Worm (Caenorhabditis elegans): ENCODE results near the gene Y54E2A.4.
A peak's percentile ranks its signal among the peaks of the same experiment; 100 is the strongest.

Y54E2A.4 gene

DNA sequence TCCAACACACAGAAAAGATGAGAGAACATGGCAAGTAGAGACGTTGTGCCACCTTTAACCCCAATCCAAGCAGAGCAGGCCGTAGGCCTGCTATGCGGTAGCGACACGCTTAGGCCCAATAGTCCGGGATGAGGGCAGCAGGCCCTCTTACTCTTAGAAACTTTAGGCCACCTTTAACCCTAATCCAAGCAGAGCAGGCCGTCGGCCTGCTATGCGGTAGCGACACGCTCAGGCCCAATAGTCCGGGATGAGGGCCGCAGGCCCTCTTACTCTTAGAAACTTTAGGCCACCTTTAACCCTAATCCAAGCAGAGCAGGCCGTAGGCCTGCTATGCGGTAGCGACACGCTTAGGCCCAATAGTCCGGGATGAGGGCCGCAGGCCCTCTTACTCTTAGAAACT lies 11.3 kb downstream of the Y54E2A.4 start:
- TF ChIP-seq aptf-3 (GFP tag; IDR thresholded peaks at IDR 0.05) = 0 out of 2 replicates have a peak, but pooled peaks have one; percentile 66

DNA sequence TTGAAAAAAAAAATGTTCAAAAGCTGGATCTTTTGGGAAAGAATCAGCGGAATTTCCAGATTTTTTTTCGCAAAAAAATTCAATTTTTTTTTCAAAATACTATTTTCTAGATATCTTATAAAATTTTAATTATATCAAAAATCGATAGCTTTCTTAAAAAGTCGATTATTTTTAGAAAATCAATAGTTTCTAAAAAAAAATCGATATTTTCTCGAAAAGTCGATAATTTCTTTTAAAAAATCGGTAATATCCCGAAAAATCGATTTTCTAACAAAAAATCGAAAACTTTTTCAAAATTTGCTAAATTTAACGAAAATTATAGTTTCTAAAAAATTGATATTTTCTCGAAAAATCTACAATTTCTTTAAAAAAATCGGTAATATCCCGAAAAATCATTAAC lies 14.4 kb downstream of the Y54E2A.4 start:
- TF ChIP-seq F57A8.1 (GFP tag; optimal IDR thresholded peaks at IDR 0.05) = no peak
- TF ChIP-seq snpc-4 (GFP tag; optimal IDR thresholded peaks at IDR 0.05) = no peak
- TF ChIP-seq snpc-4 (tag; optimal IDR thresholded peaks at IDR 0.05) = no peak
- no peak for TF ChIP-seq F39B2.1 (GFP tag; IDR thresholded peaks at IDR 0.05)

ce11 chrII:14771096-14771495 lies 16.7 kb downstream of the Y54E2A.4 start:
- TF ChIP-seq zfh-2 (GFP tag; conservative IDR thresholded peaks at IDR 0.05) (peak; percentile 59; the same call in 1 of the 2 replicates), ceh-91 (GFP tag; IDR thresholded peaks at IDR 0.05) (no peak)

- no peak for TF ChIP-seq mcd-1 (GFP tag; IDR thresholded peaks at IDR 0.05)
- TF ChIP-seq zfh-2 (GFP tag; conservative IDR thresholded peaks at IDR 0.05) = peak; percentile 73
Observed at ce11 chrII:14772113-14772512, 17.7 kb downstream of the Y54E2A.4 start.

DNA sequence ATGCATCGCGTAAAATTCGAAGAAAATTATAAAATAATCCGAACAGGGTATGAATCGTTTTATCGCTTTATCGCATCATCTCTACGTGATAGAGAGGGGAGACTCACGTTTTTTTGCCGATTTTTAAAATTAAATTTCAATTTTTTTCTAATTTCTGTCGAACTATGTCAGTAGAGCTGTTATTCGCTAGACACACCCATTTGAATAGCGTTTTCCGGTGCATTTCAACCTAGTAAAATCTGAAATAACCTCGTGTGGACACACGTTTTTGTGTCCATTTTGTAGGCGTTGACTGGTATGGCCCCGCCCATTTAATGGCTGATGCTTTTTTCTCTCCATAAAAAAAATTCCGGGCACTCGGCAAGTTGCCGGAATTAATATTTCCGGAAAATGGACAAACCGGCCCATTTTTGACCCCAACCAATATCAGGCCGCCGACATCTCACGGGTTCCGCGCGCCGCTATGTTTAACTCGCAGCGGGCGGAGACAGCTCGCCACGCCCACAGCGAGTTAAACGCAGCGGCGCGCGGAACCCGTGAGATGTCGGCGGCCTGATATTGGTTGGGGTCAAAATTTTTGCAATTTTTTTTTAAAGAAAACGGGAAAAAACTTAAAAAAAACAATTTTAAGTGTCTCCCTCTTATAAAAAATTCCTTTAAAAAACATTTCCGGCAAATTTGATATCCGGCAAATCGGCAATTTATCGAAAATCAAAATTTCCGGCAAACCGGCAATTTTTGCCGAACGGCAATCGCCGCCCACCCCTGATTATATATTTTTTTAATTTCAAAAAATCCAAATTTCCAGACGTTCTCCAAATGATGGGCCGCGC lies 18.8 kb downstream of the Y54E2A.4 start, which contains the start of gene Y54E2A.7:
Y54E2A.7 (minus strand) TSS at position 51 of the 833 bp plus-strand sequence.
- TF ChIP-seq snpc-4 (GFP tag; optimal IDR thresholded peaks at IDR 0.05) = no peak
- TF ChIP-seq snpc-4 (tag; optimal IDR thresholded peaks at IDR 0.05) = peak in 2 of 4 experiments; percentile 85 to 88
- TF ChIP-seq aptf-3 (GFP tag; IDR thresholded peaks at IDR 0.05) = no peak

- TF ChIP-seq F57C9.4 (tag; optimal IDR thresholded peaks at IDR 0.05) (no peak), nfyb-1 (GFP tag; IDR thresholded peaks at IDR 0.05) (no peak), ztf-26 (tag; optimal IDR thresholded peaks at IDR 0.05) (no peak), ekl-4 (GFP tag; IDR thresholded peaks at IDR 0.05) (no peak), lin-26 (GFP tag; IDR thresholded peaks at IDR 0.05) (no peak), madf-6 (GFP tag; IDR thresholded peaks at IDR 0.05) (peak; percentile 92), snpc-1.1 (tag; optimal IDR thresholded peaks at IDR 0.05; ENCODE audit: insufficient read depth) (no peak), T26A5.8 (tag; optimal IDR thresholded peaks at IDR 0.05) (no peak), lin-54 (GFP tag; optimal IDR thresholded peaks at IDR 0.05) (peak; percentile 40), xnd-1 (tag; optimal IDR thresholded peaks at IDR 0.05) (peak; percentile 90), attf-6 (GFP tag; IDR thresholded peaks at IDR 0.05) (no peak), ceh-27 (GFP tag; optimal IDR thresholded peaks at IDR 0.05) (no peak), ets-4 (GFP tag; optimal IDR thresholded peaks at IDR 0.05) (no peak), akir-1 (GFP tag; optimal IDR thresholded peaks at IDR 0.05) (no peak), dox-1 (GFP tag; IDR thresholded peaks at IDR 0.05) (0 out of 2 replicates have a peak, but pooled peaks have one; percentile 13), rpc-1 (optimal IDR thresholded peaks at IDR 0.05) (no peak), rpc-1 (tag; optimal IDR thresholded peaks at IDR 0.05) (no peak), mcd-1 (GFP tag; IDR thresholded peaks at IDR 0.05) (peak; percentile 41; the same call in 1 of the 2 replicates), rec-8 (tag; optimal IDR thresholded peaks at IDR 0.05) (no peak), hlh-12 (tag; optimal IDR thresholded peaks at IDR 0.05) (no peak), bed-1 (GFP tag; IDR thresholded peaks at IDR 0.05) (no peak), F33H1.4 (GFP tag; IDR thresholded peaks at IDR 0.05) (peak; percentile 91), D2030.7 (GFP tag; IDR thresholded peaks at IDR 0.05) (peak; percentile 38; the same call in 1 of the 2 replicates), let-526 (GFP tag; IDR thresholded peaks at IDR 0.05) (no peak), gei-17 (GFP tag; optimal IDR thresholded peaks at IDR 0.05) (no peak), nfya-2 (GFP tag; IDR thresholded peaks at IDR 0.05) (no peak), Y79H2A.3 (GFP tag; conservative IDR thresholded peaks at IDR 0.05) (no peak), aptf-2 (GFP tag; conservative IDR thresholded peaks at IDR 0.05) (no peak), hlh-26 (GFP tag; conservative IDR thresholded peaks at IDR 0.05) (no peak), Y53G8AR.9 (GFP tag; conservative IDR thresholded peaks at IDR 0.05) (no peak)
Observed at ce11 chrII:14778092-14778491, 23.7 kb downstream of the Y54E2A.4 start, which contains the start of gene Y54E2A.8. Gene Y54E2A.8, plus strand, starts transcription at chrII:14778345.
